Fruit fly (Drosophila melanogaster) whole organism, embryonic: ENCODE measurements around the gene CG3505.

Experiments used
- ATbp ChIP-seq: fragments of 200-800 bp; sonication (Bioruptor generic); optimal IDR thresholded peaks from 2 replicates; lab custom pipeline; 2017; ENCODE audit warnings: missing biosample characterization, mild to moderate bottlenecking, missing genetic modification characterization, missing genetic modification reagents
- CG10267 ChIP-seq: fragments of 200-800 bp; sonication (Bioruptor generic); optimal IDR thresholded peaks from 2 replicates; lab custom pipeline; 2018; ENCODE audit warnings: missing biosample characterization, mild to moderate bottlenecking, missing genetic modification characterization, moderate library complexity
- CG10979 ChIP-seq: fragments of 200-800 bp; sonication (Bioruptor generic); optimal IDR thresholded peaks from 2 replicates; lab custom pipeline; 2018; ENCODE audit warnings: missing biosample characterization, mild to moderate bottlenecking, missing genetic modification characterization, moderate library complexity
- CG11085 ChIP-seq: fragments of 200-800 bp; sonication (Bioruptor generic); IDR thresholded peaks from 2 replicates; pipeline ENCODE4 v1.3.6; 2022; ENCODE audit warnings: missing biosample characterization, missing genetic modification characterization
- CG11560 ChIP-seq: fragments of 200-800 bp; sonication (Bioruptor generic); IDR thresholded peaks from 3 replicates; pipeline ENCODE4 v1.3.6; 2022; ENCODE audit warnings: missing biosample characterization, missing genetic modification characterization
- CG12236 ChIP-seq: fragments of 200-800 bp; sonication (Bioruptor generic); optimal IDR thresholded peaks from 2 replicates; lab custom pipeline; 2016; ENCODE audit warnings: missing biosample characterization, missing genetic modification characterization
- CG13424 ChIP-seq: fragments of 200-800 bp; sonication (Bioruptor generic); optimal IDR thresholded peaks from 2 replicates; lab custom pipeline; 2019; ENCODE audit warnings: missing biosample characterization, mild to moderate bottlenecking, missing genetic modification characterization, moderate library complexity
- CG14710 ChIP-seq: fragments of 200-800 bp; sonication (Bioruptor generic); optimal IDR thresholded peaks from 3 replicates; lab custom pipeline; 2019; ENCODE audit warnings: missing biosample characterization, mild to moderate bottlenecking, missing genetic modification characterization, moderate library complexity
- CG1529 ChIP-seq: fragments of 200-800 bp; sonication (Bioruptor generic); optimal IDR thresholded peaks from 3 replicates; lab custom pipeline; 2018; ENCODE audit warnings: missing biosample characterization, missing genetic modification characterization
- CG17385 ChIP-seq: fragments of 200-800 bp; sonication (Bioruptor generic); optimal IDR thresholded peaks from 3 replicates; lab custom pipeline; 2018; ENCODE audit warnings: missing biosample characterization, mild to moderate bottlenecking, missing genetic modification characterization
- CG2712 ChIP-seq: fragments of 200-800 bp; optimal IDR thresholded peaks from 3 replicates; lab custom pipeline; 2019; ENCODE audit warnings: missing biosample characterization, mild to moderate bottlenecking, missing genetic modification characterization, moderate library complexity
- CG2875 ChIP-seq: fragments of 200-800 bp; sonication (Bioruptor generic); optimal IDR thresholded peaks from 2 replicates; lab custom pipeline; 2017; ENCODE audit warnings: missing biosample characterization, mild to moderate bottlenecking, missing genetic modification characterization, missing genetic modification reagents
- CG31441 ChIP-seq: fragments of 200-800 bp; sonication (Bioruptor generic); IDR thresholded peaks from 2 replicates; pipeline ENCODE4 v1.3.6; 2022; ENCODE audit warnings: missing biosample characterization, missing genetic modification characterization
- CG7556 ChIP-seq: fragments of 200-800 bp; sonication (Bioruptor generic); optimal IDR thresholded peaks from 2 replicates; lab custom pipeline; 2017; ENCODE audit warnings: missing biosample characterization, mild to moderate bottlenecking, missing genetic modification characterization
- CG7839 ChIP-seq: fragments of 200-800 bp; sonication (Bioruptor generic); optimal IDR thresholded peaks from 3 replicates; lab custom pipeline; 2018; ENCODE audit warnings: missing biosample characterization, mild to moderate bottlenecking, missing genetic modification characterization, moderate library complexity
- CG8388 ChIP-seq: fragments of 200-800 bp; sonication (Bioruptor generic); optimal IDR thresholded peaks from 2 replicates; lab custom pipeline; 2019; ENCODE audit warnings: missing biosample characterization, mild to moderate bottlenecking, missing genetic modification characterization, moderate library complexity
- CG8944 ChIP-seq: fragments of 200-800 bp; sonication (Bioruptor generic); optimal IDR thresholded peaks from 3 replicates; lab custom pipeline; 2016; ENCODE audit warnings: missing biosample characterization, missing genetic modification characterization
- CG9817 ChIP-seq: fragments of 200-800 bp; sonication (Bioruptor generic); optimal IDR thresholded peaks from 2 replicates; lab custom pipeline; 2018; ENCODE audit warnings: missing biosample characterization, mild to moderate bottlenecking, missing genetic modification characterization, moderate library complexity
- Gug ChIP-seq: fragments of 200-800 bp; sonication (Bioruptor generic); IDR thresholded peaks from 4 replicates; pipeline ENCODE4 v1.3.6; 2022; ENCODE audit warnings: missing biosample characterization, missing genetic modification characterization
- HLHmδ ChIP-seq: fragments of 200-800 bp; sonication (Bioruptor generic); optimal IDR thresholded peaks from 2 replicates; lab custom pipeline; 2018; ENCODE audit warnings: missing biosample characterization, mild to moderate bottlenecking, missing genetic modification characterization, moderate library complexity
- Hr51 ChIP-seq, 2 experiments: fragments of 200-800 bp; sonication (Bioruptor generic); optimal IDR thresholded peaks; 2 replicates in 1 of 2; 3 replicates in 1 of 2; lab custom pipeline; 2016 to 2018; ENCODE audit warnings: missing biosample characterization in 2 of 2, missing genetic modification characterization in 2 of 2, mild to moderate bottlenecking in 1 of 2, moderate library complexity in 1 of 2
- Med ChIP-seq: fragments of 200-800 bp; sonication (Bioruptor generic); peaks from one replicate; lab custom pipeline; 2016; ENCODE audit warnings: missing biosample characterization, missing genetic modification characterization, mild to moderate bottlenecking, inconsistent platforms, moderate library complexity
- Mes4 ChIP-seq: fragments of 200-800 bp; sonication (Bioruptor generic); optimal IDR thresholded peaks from 2 replicates; lab custom pipeline; 2016; ENCODE audit warnings: missing biosample characterization, missing genetic modification characterization
- Ravus ChIP-seq: fragments of 200-800 bp; sonication (Bioruptor generic); IDR thresholded peaks from 2 replicates; pipeline ENCODE4 v1.3.6; 2022; ENCODE audit warnings: missing biosample characterization, missing genetic modification characterization
- Six4 ChIP-seq: fragments of 200-800 bp; sonication (Bioruptor generic); optimal IDR thresholded peaks from 2 replicates; lab custom pipeline; 2016; ENCODE audit warnings: missing biosample characterization, missing genetic modification characterization
- Sox102F ChIP-seq: fragments of 200-800 bp; sonication (Bioruptor generic); optimal IDR thresholded peaks from 2 replicates; lab custom pipeline; 2018; ENCODE audit warnings: missing biosample characterization, mild to moderate bottlenecking, missing genetic modification characterization, moderate library complexity
- Stat92E ChIP-seq, 3 experiments: fragments of >200 bp in 2 of 3; fragments of 200-800 bp in 1 of 3; sonication (Bioruptor generic) in 1 of 3; optimal IDR thresholded peaks; 2 replicates each; lab custom pipeline; 2017 to 2019; ENCODE audit warnings: missing biosample characterization in 3 of 3, missing genetic modification characterization in 3 of 3, mild to moderate bottlenecking in 1 of 3, moderate library complexity in 1 of 3
- ase ChIP-seq: fragments of 200-800 bp; sonication (Bioruptor generic); IDR thresholded peaks from 3 replicates; pipeline ENCODE4 v1.3.6; 2022; ENCODE audit warnings: missing biosample characterization, missing genetic modification characterization
- ash1 ChIP-seq: fragments of 200-800 bp; sonication (Bioruptor generic); optimal IDR thresholded peaks from 2 replicates; lab custom pipeline; 2018; ENCODE audit warnings: missing biosample characterization, mild to moderate bottlenecking, missing genetic modification characterization
- bab2 ChIP-seq: fragments of 200-800 bp; sonication (Bioruptor generic); optimal IDR thresholded peaks from 2 replicates; lab custom pipeline; 2016; ENCODE audit warnings: missing biosample characterization, missing genetic modification characterization
- bcd ChIP-seq: fragments of 200-800 bp; sonication (Bioruptor generic); optimal IDR thresholded peaks from 2 replicates; lab custom pipeline; 2017; ENCODE audit warnings: missing biosample characterization, mild to moderate bottlenecking, missing genetic modification characterization
- bsh ChIP-seq, 2 experiments: fragments of 200-800 bp; sonication (Bioruptor generic); optimal IDR thresholded peaks; 2 replicates each; lab custom pipeline; 2017 to 2018; ENCODE audit warnings: mild to moderate bottlenecking in 2 of 2, missing biosample characterization in 2 of 2, missing genetic modification characterization in 2 of 2, moderate library complexity in 1 of 2
- btn ChIP-seq: fragments of 200-800 bp; sonication (Bioruptor generic); optimal IDR thresholded peaks from 2 replicates; lab custom pipeline; 2016; ENCODE audit warnings: missing biosample characterization, missing genetic modification characterization
- cg ChIP-seq: fragments of 200-800 bp; sonication (Bioruptor generic); optimal IDR thresholded peaks from 3 replicates; lab custom pipeline; 2019; ENCODE audit warnings: missing biosample characterization, mild to moderate bottlenecking, missing genetic modification characterization, moderate library complexity
- chn ChIP-seq: fragments of 200-800 bp; sonication (Bioruptor generic); optimal IDR thresholded peaks from 2 replicates; lab custom pipeline; 2016; ENCODE audit warnings: missing biosample characterization, missing genetic modification characterization
- croc ChIP-seq: fragments of 200-800 bp; sonication (Bioruptor generic); conservative IDR thresholded peaks from 3 replicates; pipeline ENCODE4 v1.3.6; 2022; ENCODE audit warnings: missing biosample characterization, missing genetic modification characterization
- danr ChIP-seq: fragments of 200-800 bp; sonication (Bioruptor generic); IDR thresholded peaks from 2 replicates; pipeline ENCODE4 v1.3.6; 2022; ENCODE audit warnings: missing biosample characterization, missing genetic modification characterization
- dati ChIP-seq: fragments of 200-800 bp; sonication (Bioruptor generic); IDR thresholded peaks from 2 replicates; pipeline ENCODE4 v1.3.6; 2022; ENCODE audit warnings: missing biosample characterization, missing genetic modification characterization
- dm ChIP-seq: fragments of 200-800 bp; sonication (Bioruptor generic); optimal IDR thresholded peaks from 3 replicates; lab custom pipeline; 2016; ENCODE audit warnings: missing biosample characterization, missing genetic modification characterization
- dmrt11E ChIP-seq: fragments of 200-800 bp; sonication (Bioruptor generic); optimal IDR thresholded peaks from 3 replicates; lab custom pipeline; 2018; ENCODE audit warnings: missing biosample characterization, mild to moderate bottlenecking, missing genetic modification characterization, moderate library complexity
- ewg ChIP-seq: fragments of 200-800 bp; sonication (Bioruptor generic); optimal IDR thresholded peaks from 3 replicates; lab custom pipeline; 2017; ENCODE audit warnings: mild to moderate bottlenecking, missing biosample characterization, missing genetic modification reagents, missing genetic modification characterization
- ind ChIP-seq: fragments of 200-800 bp; sonication (Bioruptor generic); optimal IDR thresholded peaks from 3 replicates; lab custom pipeline; 2016; ENCODE audit warnings: missing biosample characterization, missing genetic modification characterization
- lola ChIP-seq, 3 experiments: fragments of >200 bp in 2 of 3; fragments of 200-800 bp in 1 of 3; sonication (Bioruptor generic) in 1 of 3; optimal IDR thresholded peaks; 2 replicates each; lab custom pipeline; 2017 to 2019; ENCODE audit warnings: missing biosample characterization in 3 of 3, missing genetic modification characterization in 3 of 3, mild to moderate bottlenecking in 1 of 3, moderate library complexity in 1 of 3
- nerfin-2 ChIP-seq: fragments of 200-800 bp; sonication (Bioruptor generic); IDR thresholded peaks from 2 replicates; pipeline ENCODE4 v1.3.6; 2022; ENCODE audit warnings: missing biosample characterization, missing genetic modification characterization; ENCODE audit not compliant: partially characterized antibody
- pita ChIP-seq: fragments of 200-800 bp; sonication (Bioruptor generic); optimal IDR thresholded peaks from 2 replicates; lab custom pipeline; 2017; ENCODE audit warnings: missing biosample characterization, mild to moderate bottlenecking, missing genetic modification characterization
- sens ChIP-seq: fragments of 200-800 bp; sonication (Bioruptor generic); peaks from one replicate; lab custom pipeline; 2016; ENCODE audit warnings: missing biosample characterization, missing genetic modification characterization
- shn ChIP-seq: fragments of 200-800 bp; sonication (Bioruptor generic); optimal IDR thresholded peaks from 3 replicates; lab custom pipeline; 2016; ENCODE audit warnings: missing biosample characterization, missing genetic modification characterization
- trem ChIP-seq: fragments of 200-800 bp; optimal IDR thresholded peaks from 3 replicates; lab custom pipeline; 2019; ENCODE audit warnings: missing biosample characterization, mild to moderate bottlenecking, missing genetic modification characterization, moderate library complexity
- tup ChIP-seq: fragments of 200-800 bp; sonication (Bioruptor generic); optimal IDR thresholded peaks from 2 replicates; lab custom pipeline; 2016; ENCODE audit warnings: missing biosample characterization, mild to moderate bottlenecking, missing genetic modification characterization, moderate library complexity

CG3505 gene

DNA sequence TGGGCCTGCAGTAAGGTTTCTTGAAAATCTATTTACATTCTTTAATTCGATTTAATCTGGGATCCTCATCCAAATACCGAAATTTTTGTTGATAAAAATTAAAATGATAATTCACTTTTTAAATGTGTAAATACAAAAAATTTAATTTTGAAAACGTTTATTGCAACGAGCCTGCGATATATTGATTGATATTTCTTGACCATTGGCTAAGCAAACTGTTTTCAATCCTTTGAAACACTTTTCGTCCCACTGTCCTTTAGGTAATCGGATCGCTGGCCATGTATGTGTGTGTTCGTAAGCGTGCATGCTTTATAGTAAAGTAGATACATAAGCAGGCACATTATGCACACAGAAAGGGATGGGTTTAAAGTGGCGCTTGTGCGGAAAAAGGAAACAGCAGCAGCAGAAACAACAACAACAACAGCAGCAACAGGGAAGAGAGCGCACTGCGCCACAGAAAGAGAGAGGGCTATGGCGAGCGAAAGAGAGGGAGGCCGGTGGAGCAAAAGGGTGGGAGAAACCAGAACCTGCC lies 33.1 kb upstream of the CG3505 start (continued):
- no peak for TF ChIP-seq ash1 (GFP tag; lab: Kevin White, UChicago)
- peak; percentile 45 for TF ChIP-seq CG1529 (GFP tag; lab: Kevin White, UChicago)
- no peak for TF ChIP-seq danr (GFP tag; lab: Robert Waterston, UW)
- peak; percentile 42 for TF ChIP-seq CG13424 (tag; lab: Kevin White, UChicago)
- peak; percentile 9 for TF ChIP-seq ind
- TF ChIP-seq sens, result peak; percentile 97
- TF ChIP-seq bsh (GFP tag; optimal IDR thresholded peaks at IDR 0.05; lab: Kevin White, UChicago), result peak; percentile 78 to 80
- TF ChIP-seq Gug (GFP tag; lab: Robert Waterston, UW), result 0 out of 4 replicates have a peak, but pooled peaks have one; percentile 5
- peak; percentile 84 for TF ChIP-seq CG2712 (tag; lab: Kevin White, UChicago)
- TF ChIP-seq CG7556 (GFP tag; lab: Kevin White, UChicago), result peak; percentile 79
- peak; percentile 9 for TF ChIP-seq ATbp (GFP tag; lab: Kevin White, UChicago)
- peak; percentile 12 for TF ChIP-seq Mes4 (GFP tag; lab: Kevin White, UChicago)
- peak; percentile 55 for TF ChIP-seq cg (GFP tag; lab: Kevin White, UChicago)
- TF ChIP-seq Ravus (GFP tag; lab: Robert Waterston, UW), result no peak
- peak in 1 of 3 experiments; percentile 31 for TF ChIP-seq Stat92E (GFP tag; optimal IDR thresholded peaks at IDR 0.05; lab: Kevin White, UChicago)
- TF ChIP-seq CG7839 (tag; lab: Kevin White, UChicago), result peak; percentile 70
- peak; percentile 36; the same call in 1 of the 3 replicates for TF ChIP-seq ase (GFP tag; lab: Robert Waterston, UW)
- peak; percentile 43 for TF ChIP-seq shn
- no peak for TF ChIP-seq bcd (GFP tag; lab: Kevin White, UChicago)
- TF ChIP-seq CG12236 (GFP tag; lab: Kevin White, UChicago), result peak; percentile 10
- TF ChIP-seq dati, result no peak
- peak; percentile 25 for TF ChIP-seq CG17385 (GFP tag; lab: Kevin White, UChicago)
- TF ChIP-seq chn (GFP tag; lab: Kevin White, UChicago), result peak; percentile 57
- TF ChIP-seq CG14710 (tag; lab: Kevin White, UChicago), result peak; percentile 32
- TF ChIP-seq CG9817, result no peak
- no peak for TF ChIP-seq CG11560 (tag; lab: Robert Waterston, UW)
- TF ChIP-seq Med, result peak; percentile 86
- TF ChIP-seq CG8388 (GFP tag; lab: Kevin White, UChicago), result peak; percentile 66
- TF ChIP-seq tup (GFP tag; lab: Kevin White, UChicago), result peak; percentile 23
- TF ChIP-seq lola (GFP tag; optimal IDR thresholded peaks at IDR 0.05; lab: Kevin White, UChicago), result peak in 1 of 3 experiments; percentile 83
- peak; percentile 58 for TF ChIP-seq Six4 (GFP tag; lab: Kevin White, UChicago)
- TF ChIP-seq dmrt11E, result peak; percentile 90
- TF ChIP-seq CG11085, result no peak
- peak; percentile 62 for TF ChIP-seq CG10979 (tag; lab: Kevin White, UChicago)
- TF ChIP-seq croc, result peak; percentile 40; the same call in 1 of the 3 replicates
- no peak for TF ChIP-seq btn (GFP tag; lab: Kevin White, UChicago)
- TF ChIP-seq CG2875 (GFP tag; lab: Kevin White, UChicago), result peak; percentile 61
- peak; percentile 20 for TF ChIP-seq bab2
- TF ChIP-seq nerfin-2 (GFP tag; lab: Robert Waterston, UW), result no peak
- peak; percentile 64 for TF ChIP-seq Sox102F
- no peak; the same call in none of the 2 replicates for TF ChIP-seq CG31441 (GFP tag; lab: Robert Waterston, UW)
- no peak for TF ChIP-seq pita (GFP tag; lab: Kevin White, UChicago)
- TF ChIP-seq CG8944 (GFP tag; lab: Kevin White, UChicago), result no peak
- TF ChIP-seq dm (GFP tag; lab: Kevin White, UChicago), result peak; percentile 3
- TF ChIP-seq CG10267 (tag; lab: Kevin White, UChicago), result peak; percentile 17
- TF ChIP-seq trem (tag; lab: Kevin White, UChicago), result peak; percentile 26
- TF ChIP-seq HLHmδ (GFP tag; lab: Kevin White, UChicago), result peak; percentile 12
- peak in 1 of 2 experiments; percentile 12 for TF ChIP-seq Hr51 (GFP tag; optimal IDR thresholded peaks at IDR 0.05; lab: Kevin White, UChicago)
- TF ChIP-seq ewg, result peak; percentile 43
